Worm (Caenorhabditis elegans): ENCODE data around the gene C03A7.13.

C03A7.13 gene

ce11 chrV:5161792-5162191 is 30.6 kb downstream of the C03A7.13 start, which contains the start of gene abu-6:
Gene abu-6 (minus strand): TSS chrV:5161892.
- no peak for TF ChIP-seq daf-12 (tag; optimal IDR thresholded peaks at IDR 0.05)
- TF ChIP-seq nhr-25 (tag; optimal IDR thresholded peaks at IDR 0.05): no peak
- TF ChIP-seq nhr-43 (tag; optimal IDR thresholded peaks at IDR 0.05; ENCODE audit: poor library complexity, severe bottlenecking): no peak
- no peak for TF ChIP-seq nhr-67 (tag; optimal IDR thresholded peaks at IDR 0.05)
- TF ChIP-seq nhr-23 (tag; optimal IDR thresholded peaks at IDR 0.05): no peak
- TF ChIP-seq nfya-1 (tag; optimal IDR thresholded peaks at IDR 0.05; ENCODE audit: insufficient read depth): no peak
- TF ChIP-seq mml-1 (tag; optimal IDR thresholded peaks at IDR 0.05): no peak
- no peak for TF ChIP-seq egl-5 (tag; optimal IDR thresholded peaks at IDR 0.05)
- no peak for TF ChIP-seq snpc-4 (tag; optimal IDR thresholded peaks at IDR 0.05)
- TF ChIP-seq ceh-16 (tag; optimal IDR thresholded peaks at IDR 0.05): no peak
- no peak for TF ChIP-seq eor-1 (tag; optimal IDR thresholded peaks at IDR 0.05)
- no peak for TF ChIP-seq ceh-82 (tag; optimal IDR thresholded peaks at IDR 0.05)
- TF ChIP-seq elt-3 (tag; optimal IDR thresholded peaks at IDR 0.05): no peak

DNA sequence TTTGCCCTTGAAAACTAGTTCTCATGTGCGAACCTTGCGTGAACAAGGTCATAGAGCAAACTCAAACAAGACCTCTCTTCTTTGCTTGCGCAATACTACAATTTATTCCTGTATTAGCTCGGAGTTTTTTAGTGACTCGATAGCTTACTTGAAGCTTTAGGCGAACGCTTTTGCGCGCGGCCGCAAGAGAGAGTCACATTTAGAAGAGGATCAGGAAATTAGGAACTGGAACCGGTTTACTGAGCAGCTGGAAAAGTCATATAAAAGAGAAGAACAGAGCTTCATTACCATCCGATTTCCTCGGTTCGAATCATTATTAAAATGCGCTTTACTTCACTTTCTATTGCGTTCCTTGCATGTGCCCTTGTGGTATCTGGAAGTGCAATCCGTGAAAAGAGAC is 34.0 kb downstream of the C03A7.13 start, which contains the start of gene abu-15:
Gene abu-15 (plus strand): TSS at position 301 of the 400 bp plus-strand sequence.
- TF ChIP-seq nhr-77 (tag; optimal IDR thresholded peaks at IDR 0.05) (no peak), nhr-25 (tag; optimal IDR thresholded peaks at IDR 0.05) (no peak), nhr-11 (tag; optimal IDR thresholded peaks at IDR 0.05) (no peak), mdl-1 (tag; optimal IDR thresholded peaks at IDR 0.05) (no peak), ceh-82 (tag; optimal IDR thresholded peaks at IDR 0.05) (no peak), nhr-12 (tag; optimal IDR thresholded peaks at IDR 0.05) (no peak), ztf-4 (tag; optimal IDR thresholded peaks at IDR 0.05) (no peak), ceh-28 (tag; optimal IDR thresholded peaks at IDR 0.05) (no peak)

DNA sequence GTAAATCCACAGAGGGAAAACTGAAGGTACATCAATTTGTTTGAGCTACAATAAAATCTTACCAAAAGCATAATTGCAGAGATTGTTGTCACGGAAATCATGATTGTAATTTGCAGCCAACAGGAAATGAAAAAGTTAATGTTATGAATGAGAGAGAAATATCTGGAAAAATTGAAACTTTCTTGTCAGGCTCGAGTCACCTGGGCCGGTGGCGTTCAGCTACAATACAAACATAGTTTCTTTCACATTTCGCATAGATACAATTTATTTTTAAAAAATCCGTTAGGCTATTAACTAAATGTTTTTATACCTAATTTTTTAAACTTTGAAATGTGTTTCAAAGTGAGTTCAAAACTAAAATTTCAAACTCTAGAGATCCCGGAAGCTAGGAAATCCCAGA is 34.7 kb downstream of the C03A7.13 start, which contains the start of gene srx-39:
Gene srx-39 (minus strand): TSS at position 101 of the 400 bp plus-strand sequence.
- TF ChIP-seq lin-39 (tag; optimal IDR thresholded peaks at IDR 0.05) (no peak), lsy-12 (tag; optimal IDR thresholded peaks at IDR 0.05) (no peak), nhr-11 (tag; optimal IDR thresholded peaks at IDR 0.05) (no peak), elt-1 (tag; optimal IDR thresholded peaks at IDR 0.05) (no peak), elt-3 (tag; optimal IDR thresholded peaks at IDR 0.05) (no peak), ceh-16 (tag; optimal IDR thresholded peaks at IDR 0.05) (no peak), snpc-4 (tag; optimal IDR thresholded peaks at IDR 0.05) (no peak), nhr-43 (tag; optimal IDR thresholded peaks at IDR 0.05; ENCODE audit: poor library complexity, severe bottlenecking) (no peak), ztf-11 (tag; optimal IDR thresholded peaks at IDR 0.05) (no peak), ztf-4 (tag; optimal IDR thresholded peaks at IDR 0.05) (no peak), nhr-76 (tag; optimal IDR thresholded peaks at IDR 0.05) (no peak), nfya-1 (tag; optimal IDR thresholded peaks at IDR 0.05; ENCODE audit: insufficient read depth) (no peak), lin-15B (tag; optimal IDR thresholded peaks at IDR 0.05) (no peak), nhr-25 (tag; optimal IDR thresholded peaks at IDR 0.05) (no peak)

ce11 chrV:5155516-5155915 is 36.8 kb downstream of the C03A7.13 start, which contains the start of gene srx-38:
Gene srx-38 (minus strand): TSS chrV:5155616.
- TF ChIP-seq fos-1 (tag; optimal IDR thresholded peaks at IDR 0.05): no peak
- no peak for TF ChIP-seq snpc-4 (tag; optimal IDR thresholded peaks at IDR 0.05)
- TF ChIP-seq hmg-11 (tag; optimal IDR thresholded peaks at IDR 0.05): no peak
- no peak for TF ChIP-seq ZK546.5 (tag; optimal IDR thresholded peaks at IDR 0.05)
- no peak for TF ChIP-seq egl-27 (tag; optimal IDR thresholded peaks at IDR 0.05)
- no peak for TF ChIP-seq ceh-16 (tag; optimal IDR thresholded peaks at IDR 0.05)
- TF ChIP-seq nhr-28 (tag; optimal IDR thresholded peaks at IDR 0.05): no peak
- TF ChIP-seq pha-4 (tag; optimal IDR thresholded peaks at IDR 0.05): no peak
- TF ChIP-seq ceh-9 (tag; optimal IDR thresholded peaks at IDR 0.05): no peak
- no peak for TF ChIP-seq mdl-1 (tag; optimal IDR thresholded peaks at IDR 0.05)
- TF ChIP-seq pqm-1 (tag; optimal IDR thresholded peaks at IDR 0.05): no peak
- TF ChIP-seq nhr-237 (tag; optimal IDR thresholded peaks at IDR 0.05): no peak
- TF ChIP-seq nhr-23 (tag; optimal IDR thresholded peaks at IDR 0.05): no peak
- TF ChIP-seq fkh-10 (GFP tag; optimal IDR thresholded peaks at IDR 0.05): no peak

DNA sequence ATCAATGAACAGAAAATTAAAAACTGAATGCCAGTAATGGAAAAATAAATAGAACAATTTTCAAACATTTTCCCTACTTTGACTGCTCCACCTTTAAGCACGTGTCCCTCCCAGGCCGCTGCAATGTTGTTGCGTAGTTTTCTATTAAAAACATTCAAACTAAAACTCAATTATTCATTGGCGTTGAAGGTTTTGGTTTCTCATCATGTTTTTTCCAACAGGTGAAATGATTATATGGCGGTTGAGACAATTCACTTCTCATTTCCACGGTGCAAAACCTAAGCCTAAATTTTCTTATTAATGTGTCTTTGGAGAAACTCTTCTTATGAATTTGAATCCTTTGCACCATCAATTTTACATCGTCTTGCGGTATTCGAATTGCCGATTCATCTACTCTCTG is 41.5 kb downstream of the C03A7.13 start, which contains the start of gene srh-130:
Gene srh-130 (plus strand): TSS at position 301 of the 400 bp plus-strand sequence.
- TF ChIP-seq lin-39 (tag; optimal IDR thresholded peaks at IDR 0.05) (no peak), pha-4 (tag; optimal IDR thresholded peaks at IDR 0.05) (no peak), fos-1 (tag; optimal IDR thresholded peaks at IDR 0.05) (no peak), fkh-2 (tag; optimal IDR thresholded peaks at IDR 0.05) (no peak), nhr-25 (tag; optimal IDR thresholded peaks at IDR 0.05) (no peak), ZK546.5 (tag; optimal IDR thresholded peaks at IDR 0.05) (no peak), unc-39 (tag; optimal IDR thresholded peaks at IDR 0.05) (no peak), nhr-28 (tag; optimal IDR thresholded peaks at IDR 0.05) (no peak), nhr-77 (tag; optimal IDR thresholded peaks at IDR 0.05) (no peak), nhr-43 (tag; optimal IDR thresholded peaks at IDR 0.05; ENCODE audit: poor library complexity, severe bottlenecking) (no peak), skn-1 (tag; optimal IDR thresholded peaks at IDR 0.05) (no peak)

Data from whole organism, L3 larva.